Worm (Caenorhabditis elegans) whole organism, midembryonic: ENCODE results near the gene rars-1.

Experiments used
- T22C8.4 ChIP-seq: fragments of 200-800 bp; sonication (Bioruptor generic); IDR thresholded peaks from 2 replicates; pipeline ENCODE4 v1.3.6; 2022; ENCODE audit warnings: missing genetic modification characterization, missing compliant biosample characterization
- cog-1 ChIP-seq: sonication (generic microtip); optimal IDR thresholded peaks from 2 replicates; lab custom pipeline; 2016; ENCODE audit warnings: missing genetic modification characterization, missing compliant biosample characterization
- flt-1 ChIP-seq: fragments of 200-800 bp; sonication (Bioruptor generic); IDR thresholded peaks from 2 replicates; pipeline ENCODE4 v1.3.6; 2022; ENCODE audit warnings: missing genetic modification characterization, missing compliant biosample characterization
- klf-2 ChIP-seq: fragments of 200-800 bp; sonication (Bioruptor generic); conservative IDR thresholded peaks from 2 replicates; pipeline ENCODE4 v1.3.6; 2022; ENCODE audit warnings: missing genetic modification reagents, missing genetic modification characterization, missing compliant biosample characterization
- med-1 ChIP-seq: sonication (generic microtip); optimal IDR thresholded peaks from 2 replicates; lab custom pipeline; 2017; ENCODE audit warnings: missing genetic modification characterization, mild to moderate bottlenecking, missing compliant biosample characterization, antibody characterized with exemption, missing genetic modification reagents; ENCODE audit not compliant: insufficient read depth
- ref-1 ChIP-seq: fragments of 200-800 bp; sonication (Bioruptor generic); conservative IDR thresholded peaks from 2 replicates; pipeline ENCODE4 v1.3.6; 2022; ENCODE audit warnings: missing genetic modification reagents, missing genetic modification characterization, missing compliant biosample characterization
- tab-1 ChIP-seq: fragments of 200-800 bp; sonication (Bioruptor generic); IDR thresholded peaks from 2 replicates; pipeline ENCODE4 v1.3.6; 2022; ENCODE audit warnings: missing genetic modification characterization, missing compliant biosample characterization
- ztf-23 ChIP-seq: fragments of 200-800 bp; sonication (Bioruptor generic); IDR thresholded peaks from 2 replicates; pipeline ENCODE4 v1.3.6; 2022; ENCODE audit warnings: missing genetic modification reagents, missing genetic modification characterization, missing compliant biosample characterization
- ztf-29 ChIP-seq: fragments of 200-800 bp; sonication (Bioruptor generic); IDR thresholded peaks from 2 replicates; pipeline ENCODE4 v1.3.6; 2022; ENCODE audit warnings: missing genetic modification reagents, missing genetic modification characterization, missing compliant biosample characterization

Gene rars-1

ce11 chrIII:4917077-4917476 lies at the start of gene rars-1:
Gene rars-1 (minus strand): TSS chrIII:4917177.
- TF ChIP-seq med-1 (GFP tag; lab: Kevin White, UChicago) (no peak), ref-1 (GFP tag; lab: Robert Waterston, UW) (no peak), cog-1 (tag; lab: Kevin White, UChicago) (no peak), tab-1 (no peak), T22C8.4 (GFP tag; lab: Robert Waterston, UW) (no peak)

- TF ChIP-seq klf-2 (no peak), tab-1 (no peak), med-1 (GFP tag; lab: Kevin White, UChicago) (no peak), T22C8.4 (GFP tag; lab: Robert Waterston, UW) (no peak), ztf-29 (no peak), flt-1 (GFP tag; lab: Robert Waterston, UW) (no peak), ref-1 (GFP tag; lab: Robert Waterston, UW) (no peak)
Measured at ce11 chrIII:4965271-4965670, 48.3 kb upstream of the rars-1 start, which contains the start of gene nca-2. Gene nca-2 (plus strand): TSS chrIII:4965571.

- TF ChIP-seq cog-1 (tag; lab: Kevin White, UChicago) = no peak
- TF ChIP-seq klf-2 = no peak
- peak; percentile 1 for TF ChIP-seq med-1 (GFP tag; lab: Kevin White, UChicago)
- TF ChIP-seq ref-1 (GFP tag; lab: Robert Waterston, UW) = no peak
- 0 out of 2 replicates have a peak, but pooled peaks have one; percentile 27 for TF ChIP-seq T22C8.4 (GFP tag; lab: Robert Waterston, UW)
- TF ChIP-seq ztf-23 (GFP tag; lab: Robert Waterston, UW) = peak; percentile 61; the same call in 1 of the 2 replicates
- 0 out of 2 replicates have a peak, but pooled peaks have one; percentile 22 for TF ChIP-seq tab-1
- TF ChIP-seq ztf-29 = no peak
- peak; percentile 76 for TF ChIP-seq flt-1 (GFP tag; lab: Robert Waterston, UW)
Measured at ce11 chrIII:4962886-4963285, 45.9 kb upstream of the rars-1 start, which contains the start of gene C27F2.9. Gene C27F2.9 (minus strand): TSS chrIII:4963044.

ce11 chrIII:4962393-4962792 lies 45.4 kb upstream of the rars-1 start, which contains the start of gene vps-22:
Gene vps-22 (minus strand): TSS chrIII:4962493.
- TF ChIP-seq ztf-29 = no peak
- TF ChIP-seq tab-1 = no peak
- TF ChIP-seq ref-1 (GFP tag; lab: Robert Waterston, UW) = no peak
- TF ChIP-seq flt-1 (GFP tag; lab: Robert Waterston, UW) = no peak
- TF ChIP-seq cog-1 (tag; lab: Kevin White, UChicago) = no peak
- no peak for TF ChIP-seq T22C8.4 (GFP tag; lab: Robert Waterston, UW)
- TF ChIP-seq ztf-23 (GFP tag; lab: Robert Waterston, UW) = no peak
- no peak for TF ChIP-seq klf-2
- TF ChIP-seq med-1 (GFP tag; lab: Kevin White, UChicago) = no peak

- no peak for TF ChIP-seq ref-1 (GFP tag; lab: Robert Waterston, UW)
- TF ChIP-seq ztf-23 (GFP tag; lab: Robert Waterston, UW) = no peak
- no peak for TF ChIP-seq T22C8.4 (GFP tag; lab: Robert Waterston, UW)
- no peak for TF ChIP-seq tab-1
- no peak for TF ChIP-seq ztf-29
- no peak for TF ChIP-seq med-1 (GFP tag; lab: Kevin White, UChicago)
- TF ChIP-seq flt-1 (GFP tag; lab: Robert Waterston, UW) = no peak
Measured at ce11 chrIII:4961281-4961680, 44.3 kb upstream of the rars-1 start.

ce11 chrIII:4960204-4960603 lies 43.2 kb upstream of the rars-1 start, which contains the start of gene C27F2.4:
Gene C27F2.4 (minus strand): TSS chrIII:4960304.
- TF ChIP-seq cog-1 (tag; lab: Kevin White, UChicago) (no peak), ztf-23 (GFP tag; lab: Robert Waterston, UW) (no peak), T22C8.4 (GFP tag; lab: Robert Waterston, UW) (no peak), flt-1 (GFP tag; lab: Robert Waterston, UW) (no peak), med-1 (GFP tag; lab: Kevin White, UChicago) (no peak), klf-2 (no peak), ref-1 (GFP tag; lab: Robert Waterston, UW) (no peak)

ce11 chrIII:4956566-4956965 lies 39.6 kb upstream of the rars-1 start, which contains the start of gene C26E6.1:
Gene C26E6.1 (plus strand): TSS chrIII:4956866.
- TF ChIP-seq flt-1 (GFP tag; lab: Robert Waterston, UW) (no peak), klf-2 (no peak), med-1 (GFP tag; lab: Kevin White, UChicago) (no peak), ztf-29 (no peak), T22C8.4 (GFP tag; lab: Robert Waterston, UW) (no peak)

ce11 chrIII:4952970-4953369 lies 36.0 kb upstream of the rars-1 start:
- no peak for TF ChIP-seq ztf-29
- no peak for TF ChIP-seq ztf-23 (GFP tag; lab: Robert Waterston, UW)
- no peak for TF ChIP-seq flt-1 (GFP tag; lab: Robert Waterston, UW)
- no peak for TF ChIP-seq klf-2
- TF ChIP-seq med-1 (GFP tag; lab: Kevin White, UChicago) = no peak
- TF ChIP-seq T22C8.4 (GFP tag; lab: Robert Waterston, UW) = no peak
- TF ChIP-seq ref-1 (GFP tag; lab: Robert Waterston, UW) = no peak
- TF ChIP-seq tab-1 = no peak
- TF ChIP-seq cog-1 (tag; lab: Kevin White, UChicago) = no peak

- TF ChIP-seq flt-1 (GFP tag; lab: Robert Waterston, UW) (no peak), T22C8.4 (GFP tag; lab: Robert Waterston, UW) (no peak), med-1 (GFP tag; lab: Kevin White, UChicago) (no peak), ztf-29 (no peak), klf-2 (no peak)
Measured at ce11 chrIII:4951824-4952223, 34.8 kb upstream of the rars-1 start, which contains the start of gene flh-2. Gene flh-2 (plus strand): TSS chrIII:4952124.

- TF ChIP-seq T22C8.4 (GFP tag; lab: Robert Waterston, UW) (no peak), ztf-23 (GFP tag; lab: Robert Waterston, UW) (no peak), klf-2 (no peak), ref-1 (GFP tag; lab: Robert Waterston, UW) (no peak), cog-1 (tag; lab: Kevin White, UChicago) (no peak), flt-1 (GFP tag; lab: Robert Waterston, UW) (no peak), ztf-29 (no peak), med-1 (GFP tag; lab: Kevin White, UChicago) (no peak), tab-1 (no peak)
Measured at ce11 chrIII:4951210-4951609, 34.2 kb upstream of the rars-1 start.
